Worm (Caenorhabditis elegans) whole organism, L3 larva: ENCODE measurements around the gene srg-29.

Experiments used
- ZK546.5 ChIP-seq: sonication (generic microtip); optimal IDR thresholded peaks from 2 replicates; lab custom pipeline; 2017; ENCODE audit warnings: missing biosample characterization, missing genetic modification characterization
- ceh-16 ChIP-seq: sonication (generic microtip); optimal IDR thresholded peaks from 2 replicates; lab custom pipeline; 2017; ENCODE audit warnings: missing biosample characterization, missing genetic modification characterization
- elt-1 ChIP-seq: fragments of 150-350 bp; optimal IDR thresholded peaks from 2 replicates; lab custom pipeline; 2014; ENCODE audit warnings: missing biosample characterization, missing genetic modification characterization
- elt-3 ChIP-seq, 3 experiments: fragments of 150-350 bp in 1 of 3; sonication (generic microtip) in 2 of 3; optimal IDR thresholded peaks; 2 replicates in 2 of 3; 4 replicates in 1 of 3; lab custom pipeline; 2014 to 2017; ENCODE audit warnings: missing biosample characterization in 3 of 3, missing genetic modification characterization in 3 of 3
- nhr-12 ChIP-seq: fragments of 150-350 bp; optimal IDR thresholded peaks from 2 replicates; lab custom pipeline; 2014; ENCODE audit warnings: missing biosample characterization, missing genetic modification characterization
- nhr-28 ChIP-seq: fragments of 150-350 bp; optimal IDR thresholded peaks from 2 replicates; lab custom pipeline; 2014; ENCODE audit warnings: missing biosample characterization, missing genetic modification characterization
- snpc-4 ChIP-seq: fragments of 150-350 bp; optimal IDR thresholded peaks from 2 replicates; lab custom pipeline; 2014; ENCODE audit warnings: missing biosample characterization, missing genetic modification characterization
- unc-39 ChIP-seq: sonication (generic microtip); optimal IDR thresholded peaks from 4 replicates; lab custom pipeline; 2017; ENCODE audit warnings: missing biosample characterization, missing genetic modification characterization
- ztf-4 ChIP-seq: fragments of 150-350 bp; optimal IDR thresholded peaks from 2 replicates; lab custom pipeline; 2014; ENCODE audit warnings: missing biosample characterization, missing genetic modification characterization

- TF ChIP-seq nhr-28 = no peak
- no peak for TF ChIP-seq snpc-4 (tag; lab: Kevin White, UChicago)
- TF ChIP-seq elt-3 (tag; optimal IDR thresholded peaks at IDR 0.05; lab: Kevin White, UChicago) = no peak
- no peak for TF ChIP-seq ZK546.5 (tag; lab: Kevin White, UChicago)
- no peak for TF ChIP-seq elt-1
- TF ChIP-seq nhr-12 (tag; lab: Kevin White, UChicago) = no peak
- TF ChIP-seq unc-39 (tag; lab: Kevin White, UChicago) = no peak
- no peak for TF ChIP-seq ceh-16
- TF ChIP-seq ztf-4 (tag; lab: Kevin White, UChicago) = no peak
Observed at ce11 chrV:5318349-5318748, 18.6 kb upstream of the srg-29 start.
